Worm (Caenorhabditis elegans): ENCODE results near the gene str-32.

The str-32 gene

DNA sequence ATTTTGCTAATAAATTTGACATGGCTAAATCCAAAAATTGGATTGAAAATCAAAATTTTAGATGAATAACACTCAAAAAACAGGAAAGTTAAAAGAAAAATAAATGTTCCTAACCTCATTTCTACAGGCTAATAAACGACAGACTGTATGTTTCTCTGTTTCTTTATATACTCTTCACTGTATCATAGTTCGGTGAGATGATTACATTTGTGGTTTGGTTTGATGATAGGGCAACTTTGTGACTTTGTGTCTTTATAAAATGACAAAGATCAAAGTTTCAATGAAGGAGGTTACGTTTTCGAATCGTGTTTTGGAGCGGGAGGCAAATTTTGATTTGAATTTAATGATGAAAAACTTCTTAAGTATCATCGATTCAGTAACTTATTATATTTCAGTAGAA is 8.2 kb upstream of the str-32 start, which contains the start of gene ugt-12:
Gene ugt-12 (minus strand): TSS at position 153 of the 400 bp plus-strand sequence.
- no peak for TF ChIP-seq tab-1 (GFP tag; IDR thresholded peaks at IDR 0.05)
- no peak for TF ChIP-seq cog-1 (tag; optimal IDR thresholded peaks at IDR 0.05)
- TF ChIP-seq ref-1 (GFP tag; conservative IDR thresholded peaks at IDR 0.05) = no peak
- TF ChIP-seq flt-1 (GFP tag; IDR thresholded peaks at IDR 0.05) = no peak
- no peak for TF ChIP-seq klf-2 (GFP tag; conservative IDR thresholded peaks at IDR 0.05)
- TF ChIP-seq ztf-29 (GFP tag; IDR thresholded peaks at IDR 0.05) = no peak

DNA sequence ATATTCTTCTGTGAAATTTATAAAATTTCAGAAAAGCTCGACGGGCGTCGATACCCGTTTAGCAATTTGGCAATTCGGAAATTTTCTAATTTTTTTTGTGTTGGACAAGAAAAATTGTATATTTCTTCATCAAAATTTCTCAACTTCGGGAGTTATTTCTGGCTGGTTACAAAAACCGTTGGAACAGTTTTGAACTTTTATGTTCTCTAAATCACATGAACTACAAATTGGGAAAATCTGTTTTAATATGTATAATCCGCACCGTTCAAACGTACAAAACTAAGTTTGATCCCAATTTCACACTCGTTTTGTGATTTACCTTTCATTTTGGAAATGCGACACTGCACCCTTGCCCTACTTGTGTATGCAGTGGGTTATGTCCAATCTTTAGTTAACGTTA is 4.1 kb upstream of the str-32 start, which contains the start of gene T19H12.3:
Gene T19H12.3 (plus strand): TSS at position 301 of the 400 bp plus-strand sequence.
- no peak for TF ChIP-seq cog-1 (tag; optimal IDR thresholded peaks at IDR 0.05)
- no peak for TF ChIP-seq tab-1 (GFP tag; IDR thresholded peaks at IDR 0.05)
- TF ChIP-seq T22C8.4 (GFP tag; IDR thresholded peaks at IDR 0.05) = no peak
- TF ChIP-seq flt-1 (GFP tag; IDR thresholded peaks at IDR 0.05) = no peak
- no peak for TF ChIP-seq ztf-23 (GFP tag; IDR thresholded peaks at IDR 0.05)
- TF ChIP-seq ztf-29 (GFP tag; IDR thresholded peaks at IDR 0.05) = no peak
- TF ChIP-seq ref-1 (GFP tag; conservative IDR thresholded peaks at IDR 0.05) = no peak
- no peak for TF ChIP-seq med-1 (GFP tag; optimal IDR thresholded peaks at IDR 0.05; ENCODE audit: insufficient read depth)
- no peak for TF ChIP-seq klf-2 (GFP tag; conservative IDR thresholded peaks at IDR 0.05)

DNA sequence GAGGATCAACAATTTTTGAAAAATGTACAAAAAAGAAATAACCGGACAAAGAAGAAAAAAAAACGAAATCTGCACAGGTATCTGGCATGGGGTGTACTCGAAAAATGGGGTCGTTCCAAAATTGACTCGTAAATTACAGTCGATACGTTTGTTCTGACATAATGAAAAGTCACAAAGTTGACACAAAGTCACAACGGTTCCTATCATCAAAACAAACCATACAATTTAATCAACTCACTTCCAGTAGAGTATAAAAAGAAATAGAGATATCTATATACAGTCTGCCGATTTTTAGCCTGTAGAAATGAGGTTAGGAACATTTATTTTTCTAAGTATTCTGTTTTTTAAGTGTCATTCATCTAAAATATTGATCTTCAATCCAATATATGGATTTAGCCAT is 3.2 kb upstream of the str-32 start, which contains the start of gene T19H12.12:
Gene T19H12.12 (plus strand): TSS at position 301 of the 400 bp plus-strand sequence.
- TF ChIP-seq ref-1 (GFP tag; conservative IDR thresholded peaks at IDR 0.05) (no peak), med-1 (GFP tag; optimal IDR thresholded peaks at IDR 0.05; ENCODE audit: insufficient read depth) (no peak), klf-2 (GFP tag; conservative IDR thresholded peaks at IDR 0.05) (no peak), flt-1 (GFP tag; IDR thresholded peaks at IDR 0.05) (no peak), ztf-29 (GFP tag; IDR thresholded peaks at IDR 0.05) (no peak), cog-1 (tag; optimal IDR thresholded peaks at IDR 0.05) (no peak), tab-1 (GFP tag; IDR thresholded peaks at IDR 0.05) (no peak), T22C8.4 (GFP tag; IDR thresholded peaks at IDR 0.05) (no peak), ztf-23 (GFP tag; IDR thresholded peaks at IDR 0.05) (no peak)

DNA sequence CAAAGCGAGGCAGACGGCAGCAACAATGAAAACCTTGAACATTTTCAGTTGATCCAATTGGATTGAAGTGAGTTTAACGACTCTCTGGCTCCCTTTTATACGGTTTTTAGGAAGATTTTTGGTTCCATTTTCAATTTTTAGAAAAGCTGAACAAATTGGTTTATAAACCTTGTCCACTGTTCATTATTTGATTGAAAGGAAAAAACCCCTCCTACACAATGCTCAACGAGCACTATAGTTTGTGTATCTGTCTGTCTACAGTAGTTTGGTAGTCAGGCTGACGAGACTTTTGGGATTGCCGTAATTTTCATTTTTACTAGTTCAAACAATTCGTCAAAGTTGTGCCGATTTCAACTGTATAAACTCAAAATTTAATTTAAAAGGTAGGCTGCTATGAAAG is 2.0 kb downstream of the str-32 start, which contains the start of gene T19H12.15:
Gene T19H12.15 (minus strand): TSS at position 101 of the 400 bp plus-strand sequence.
- no peak for TF ChIP-seq ref-1 (GFP tag; conservative IDR thresholded peaks at IDR 0.05)

DNA sequence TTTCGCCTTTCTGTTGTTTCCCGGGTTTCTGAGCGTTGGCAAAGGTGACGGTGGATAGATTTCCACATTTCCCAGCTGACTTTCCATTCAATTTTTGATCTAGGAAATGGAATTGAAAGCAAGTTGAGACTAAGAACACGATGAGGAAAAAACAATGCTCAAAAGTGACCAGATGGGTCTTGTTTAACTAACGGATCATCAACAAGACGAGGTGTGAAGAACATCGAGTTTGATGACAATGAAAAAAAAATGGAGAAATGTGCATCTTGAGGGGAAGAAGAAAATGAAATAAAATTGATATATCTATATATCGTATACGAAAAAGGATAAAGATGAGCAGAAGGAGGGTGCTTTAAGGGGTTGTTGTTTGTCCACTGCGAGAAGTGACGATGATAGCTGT is 3.7 kb downstream of the str-32 start, which contains the start of gene T19H12.6:
Gene T19H12.6 (minus strand): TSS at position 101 of the 400 bp plus-strand sequence.
- TF ChIP-seq klf-2 (GFP tag; conservative IDR thresholded peaks at IDR 0.05) (no peak), ztf-23 (GFP tag; IDR thresholded peaks at IDR 0.05) (no peak), ref-1 (GFP tag; conservative IDR thresholded peaks at IDR 0.05) (no peak), cog-1 (tag; optimal IDR thresholded peaks at IDR 0.05) (no peak), med-1 (GFP tag; optimal IDR thresholded peaks at IDR 0.05; ENCODE audit: insufficient read depth) (no peak)

DNA sequence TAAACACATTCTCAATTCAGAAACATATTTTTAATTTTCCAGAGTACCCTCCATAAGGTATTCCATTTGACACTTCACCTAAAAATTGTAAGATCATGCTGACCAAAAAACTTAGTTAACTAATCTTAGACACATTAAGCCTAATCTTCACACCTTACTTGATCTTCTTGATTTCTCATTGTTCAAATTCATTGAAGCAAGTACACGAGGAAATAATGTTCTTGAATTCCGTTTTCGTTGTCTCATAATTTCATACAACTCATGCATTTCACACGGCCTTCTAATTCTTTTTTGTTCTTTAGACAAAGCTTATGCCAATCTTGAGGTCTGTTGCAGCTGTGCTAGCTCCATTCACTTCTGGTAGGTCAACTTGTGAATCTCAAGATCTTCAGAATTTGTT is 9.3 kb downstream of the str-32 start, which contains the start of gene srd-33:
Gene srd-33 (plus strand): TSS at position 301 of the 400 bp plus-strand sequence.
- TF ChIP-seq tab-1 (GFP tag; IDR thresholded peaks at IDR 0.05) (no peak), ref-1 (GFP tag; conservative IDR thresholded peaks at IDR 0.05) (no peak), ztf-29 (GFP tag; IDR thresholded peaks at IDR 0.05) (no peak), klf-2 (GFP tag; conservative IDR thresholded peaks at IDR 0.05) (no peak)

DNA sequence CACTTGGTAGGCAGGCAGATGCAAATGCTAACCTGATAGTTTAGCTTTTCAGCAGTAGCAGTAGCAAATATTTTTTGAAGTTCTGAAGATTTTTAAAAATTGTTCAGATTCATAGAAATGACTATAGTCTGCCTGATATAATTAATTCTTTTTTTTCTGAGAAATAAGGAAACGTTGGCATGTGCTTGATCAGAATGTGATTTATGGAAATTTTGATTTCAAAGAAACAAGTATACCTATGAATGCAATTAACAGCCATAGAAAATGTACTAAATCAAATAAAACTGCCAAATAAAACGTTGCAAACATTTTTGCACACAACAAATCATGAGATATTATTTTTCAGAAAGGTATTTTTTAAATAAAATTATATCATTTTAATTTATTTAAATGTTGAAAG is 10.7 kb downstream of the str-32 start:
- TF ChIP-seq flt-1 (GFP tag; IDR thresholded peaks at IDR 0.05) = no peak
- TF ChIP-seq ref-1 (GFP tag; conservative IDR thresholded peaks at IDR 0.05) = no peak
- TF ChIP-seq ztf-23 (GFP tag; IDR thresholded peaks at IDR 0.05) = no peak
- TF ChIP-seq tab-1 (GFP tag; IDR thresholded peaks at IDR 0.05) = no peak
- no peak for TF ChIP-seq klf-2 (GFP tag; conservative IDR thresholded peaks at IDR 0.05)
- no peak for TF ChIP-seq med-1 (GFP tag; optimal IDR thresholded peaks at IDR 0.05; ENCODE audit: insufficient read depth)
- no peak for TF ChIP-seq T22C8.4 (GFP tag; IDR thresholded peaks at IDR 0.05)
- TF ChIP-seq cog-1 (tag; optimal IDR thresholded peaks at IDR 0.05) = no peak
- no peak for TF ChIP-seq ztf-29 (GFP tag; IDR thresholded peaks at IDR 0.05)

DNA sequence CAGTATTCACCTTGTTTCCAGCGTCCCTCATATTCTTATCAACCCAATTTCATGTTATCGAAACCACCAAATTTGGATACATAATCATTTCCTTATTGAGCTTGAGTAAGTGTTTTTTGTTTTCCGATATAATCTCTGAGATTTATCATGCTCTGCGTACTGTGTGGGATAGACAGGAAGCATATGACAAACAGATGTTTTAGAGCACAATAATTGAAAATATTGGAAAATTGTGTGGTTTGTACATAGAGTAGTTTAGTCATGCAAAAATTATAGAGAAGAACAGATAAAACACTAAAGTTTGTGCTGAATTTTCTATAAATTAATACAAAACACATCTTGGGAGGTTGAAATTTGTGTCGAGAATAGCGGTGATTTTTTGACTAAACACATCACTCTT is 12.6 kb downstream of the str-32 start:
- TF ChIP-seq T22C8.4 (GFP tag; IDR thresholded peaks at IDR 0.05) (no peak), tab-1 (GFP tag; IDR thresholded peaks at IDR 0.05) (no peak), ztf-29 (GFP tag; IDR thresholded peaks at IDR 0.05) (no peak), flt-1 (GFP tag; IDR thresholded peaks at IDR 0.05) (no peak), ref-1 (GFP tag; conservative IDR thresholded peaks at IDR 0.05) (no peak), cog-1 (tag; optimal IDR thresholded peaks at IDR 0.05) (no peak), ztf-23 (GFP tag; IDR thresholded peaks at IDR 0.05) (no peak), med-1 (GFP tag; optimal IDR thresholded peaks at IDR 0.05; ENCODE audit: insufficient read depth) (no peak), klf-2 (GFP tag; conservative IDR thresholded peaks at IDR 0.05) (no peak)

DNA sequence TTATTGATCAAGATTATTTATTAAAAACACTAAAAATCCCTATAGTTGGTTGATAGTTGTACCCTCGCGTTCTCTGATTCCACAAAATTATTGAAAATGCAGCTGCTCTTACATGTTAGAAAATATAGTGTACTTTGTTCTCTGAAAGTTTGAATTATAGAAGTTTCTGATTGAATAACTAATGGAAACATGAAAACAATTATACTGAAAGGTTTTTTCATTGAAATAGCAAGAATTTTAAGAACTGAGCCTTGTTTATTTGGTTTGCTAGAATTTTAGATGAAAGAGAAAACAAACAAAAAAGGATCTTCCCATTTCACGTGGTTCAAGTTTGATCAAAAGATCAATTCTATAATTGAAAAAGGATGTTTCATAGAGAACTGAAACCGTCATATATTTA is 13.7 kb downstream of the str-32 start:
- no peak for TF ChIP-seq T22C8.4 (GFP tag; IDR thresholded peaks at IDR 0.05)
- TF ChIP-seq med-1 (GFP tag; optimal IDR thresholded peaks at IDR 0.05; ENCODE audit: insufficient read depth) = no peak
- no peak for TF ChIP-seq ztf-23 (GFP tag; IDR thresholded peaks at IDR 0.05)
- TF ChIP-seq flt-1 (GFP tag; IDR thresholded peaks at IDR 0.05) = no peak
- no peak for TF ChIP-seq tab-1 (GFP tag; IDR thresholded peaks at IDR 0.05)
- TF ChIP-seq ztf-29 (GFP tag; IDR thresholded peaks at IDR 0.05) = no peak
- no peak for TF ChIP-seq cog-1 (tag; optimal IDR thresholded peaks at IDR 0.05)
- TF ChIP-seq klf-2 (GFP tag; conservative IDR thresholded peaks at IDR 0.05) = no peak
- TF ChIP-seq ref-1 (GFP tag; conservative IDR thresholded peaks at IDR 0.05) = no peak

DNA sequence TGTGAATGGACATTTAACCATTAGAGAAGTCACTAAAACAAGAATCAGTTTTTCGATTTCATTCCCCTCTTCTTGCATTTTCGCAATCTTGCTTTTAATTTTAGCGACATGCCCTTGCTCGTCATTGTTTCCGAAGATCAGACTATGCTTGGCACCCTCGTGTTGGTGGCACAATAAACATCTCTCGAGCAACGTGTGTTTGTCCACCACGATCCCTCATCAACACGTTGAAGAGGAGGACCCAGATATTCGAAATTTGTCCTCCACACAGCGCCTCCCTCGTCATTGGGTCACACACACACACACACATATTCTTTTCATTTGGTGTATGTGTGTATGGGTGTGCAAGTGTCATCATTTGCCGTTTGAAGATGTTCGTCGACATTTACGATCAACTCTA is 15.9 kb downstream of the str-32 start, which contains the start of gene srd-32:
Gene srd-32 (plus strand): TSS at position 301 of the 400 bp plus-strand sequence.
- TF ChIP-seq ztf-29 (GFP tag; IDR thresholded peaks at IDR 0.05) (no peak), klf-2 (GFP tag; conservative IDR thresholded peaks at IDR 0.05) (no peak), flt-1 (GFP tag; IDR thresholded peaks at IDR 0.05) (no peak), tab-1 (GFP tag; IDR thresholded peaks at IDR 0.05) (no peak), T22C8.4 (GFP tag; IDR thresholded peaks at IDR 0.05) (no peak), cog-1 (tag; optimal IDR thresholded peaks at IDR 0.05) (no peak), ztf-23 (GFP tag; IDR thresholded peaks at IDR 0.05) (no peak), ref-1 (GFP tag; conservative IDR thresholded peaks at IDR 0.05) (no peak), med-1 (GFP tag; optimal IDR thresholded peaks at IDR 0.05; ENCODE audit: insufficient read depth) (no peak)

Measured in whole organism, midembryonic.